Fruit fly (Drosophila melanogaster) whole organism, embryonic: Measurements from ENCODE around the gene mTTF.
A peak's percentile ranks its signal among the peaks of the same experiment; 100 is the strongest.

Source experiments
- Ada2b ChIP-seq: fragments of 200-800 bp; sonication (Bioruptor generic); IDR thresholded peaks from 2 replicates; pipeline ENCODE4 v1.3.6; 2022; ENCODE audit warnings: missing biosample characterization, missing genetic modification characterization
- BtbVII ChIP-seq: fragments of 200-800 bp; sonication (Bioruptor generic); optimal IDR thresholded peaks from 3 replicates; lab custom pipeline; 2017; ENCODE audit warnings: missing biosample characterization, mild to moderate bottlenecking, missing genetic modification characterization
- CG10209 ChIP-seq: fragments of 200-800 bp; sonication (Bioruptor generic); optimal IDR thresholded peaks from 3 replicates; lab custom pipeline; 2017; ENCODE audit warnings: missing biosample characterization, mild to moderate bottlenecking, missing genetic modification characterization, missing genetic modification reagents
- CG10654 ChIP-seq: fragments of 200-800 bp; sonication (Bioruptor generic); optimal IDR thresholded peaks from 2 replicates; lab custom pipeline; 2016; ENCODE audit warnings: missing biosample characterization, missing genetic modification characterization
- CG12219 ChIP-seq: fragments of 200-800 bp; sonication (Bioruptor generic); optimal IDR thresholded peaks from 3 replicates; lab custom pipeline; 2018; ENCODE audit warnings: missing biosample characterization, mild to moderate bottlenecking, missing genetic modification characterization
- CG12236 ChIP-seq: fragments of 200-800 bp; sonication (Bioruptor generic); optimal IDR thresholded peaks from 2 replicates; lab custom pipeline; 2016; ENCODE audit warnings: missing biosample characterization, missing genetic modification characterization
- CG14441 ChIP-seq: fragments of 200-800 bp; sonication (Bioruptor generic); IDR thresholded peaks from 2 replicates; pipeline ENCODE4 v1.3.6; 2022; ENCODE audit warnings: missing biosample characterization, missing genetic modification characterization
- CG15601 ChIP-seq: fragments of 200-800 bp; sonication (Bioruptor generic); optimal IDR thresholded peaks from 3 replicates; lab custom pipeline; 2019; ENCODE audit warnings: missing biosample characterization, mild to moderate bottlenecking, missing genetic modification characterization, moderate library complexity
- CG17361 ChIP-seq: fragments of 200-800 bp; sonication (Bioruptor generic); IDR thresholded peaks from 3 replicates; pipeline ENCODE4 v1.3.6; 2022; ENCODE audit warnings: missing biosample characterization, missing genetic modification characterization
- CG18262 ChIP-seq: fragments of 200-800 bp; optimal IDR thresholded peaks from 3 replicates; lab custom pipeline; 2019; ENCODE audit warnings: missing biosample characterization, mild to moderate bottlenecking, missing genetic modification characterization, moderate library complexity
- CG18599 ChIP-seq: fragments of 200-800 bp; sonication (Bioruptor generic); optimal IDR thresholded peaks from 3 replicates; lab custom pipeline; 2017; ENCODE audit warnings: missing biosample characterization, missing genetic modification characterization, mild to moderate bottlenecking, moderate library complexity, missing genetic modification reagents
- CG2120 ChIP-seq: fragments of 200-800 bp; sonication (Bioruptor generic); optimal IDR thresholded peaks from 3 replicates; lab custom pipeline; 2016; ENCODE audit warnings: missing biosample characterization, missing genetic modification characterization
- CG2199 ChIP-seq: fragments of 200-800 bp; sonication (Bioruptor generic); IDR thresholded peaks from 3 replicates; pipeline ENCODE4 v1.3.6; 2022; ENCODE audit warnings: missing biosample characterization, missing genetic modification characterization
- CG2712 ChIP-seq: fragments of 200-800 bp; optimal IDR thresholded peaks from 3 replicates; lab custom pipeline; 2019; ENCODE audit warnings: missing biosample characterization, mild to moderate bottlenecking, missing genetic modification characterization, moderate library complexity
- CG2875 ChIP-seq: fragments of 200-800 bp; sonication (Bioruptor generic); optimal IDR thresholded peaks from 2 replicates; lab custom pipeline; 2017; ENCODE audit warnings: missing biosample characterization, mild to moderate bottlenecking, missing genetic modification characterization, missing genetic modification reagents
- CG3847 ChIP-seq: fragments of 200-800 bp; sonication (Bioruptor generic); IDR thresholded peaks from 2 replicates; pipeline ENCODE4 v1.3.6; 2022; ENCODE audit warnings: missing biosample characterization, missing genetic modification characterization
- CG4707 ChIP-seq: fragments of 200-800 bp; sonication (Bioruptor generic); optimal IDR thresholded peaks from 2 replicates; lab custom pipeline; 2018; ENCODE audit warnings: missing biosample characterization, mild to moderate bottlenecking, missing genetic modification characterization, moderate library complexity
- CG8290 ChIP-seq, 3 experiments: fragments of 200-800 bp; sonication (Bioruptor generic); optimal IDR thresholded peaks; 2 replicates each; lab custom pipeline; 2016 to 2019; ENCODE audit warnings: missing biosample characterization in 3 of 3, missing genetic modification characterization in 3 of 3, mild to moderate bottlenecking in 2 of 3, moderate library complexity in 1 of 3
- CG8765 ChIP-seq: fragments of 200-800 bp; sonication (Bioruptor generic); IDR thresholded peaks from 2 replicates; pipeline ENCODE4 v1.3.6; 2022; ENCODE audit warnings: missing biosample characterization, missing genetic modification characterization
- CG9876 ChIP-seq: fragments of 200-800 bp; sonication (Bioruptor generic); optimal IDR thresholded peaks from 2 replicates; lab custom pipeline; 2016; ENCODE audit warnings: missing biosample characterization, missing genetic modification characterization
- CTCF ChIP-seq: fragments of 200-800 bp; sonication (Bioruptor generic); optimal IDR thresholded peaks from 2 replicates; lab custom pipeline; 2017; ENCODE audit warnings: missing biosample characterization, mild to moderate bottlenecking, missing genetic modification characterization, moderate library complexity
- Deaf1 ChIP-seq: fragments of 200-800 bp; optimal IDR thresholded peaks from 3 replicates; lab custom pipeline; 2019; ENCODE audit warnings: missing biosample characterization, mild to moderate bottlenecking, missing genetic modification characterization, moderate library complexity
- E2f2 ChIP-seq: fragments of 200-800 bp; sonication (Bioruptor generic); IDR thresholded peaks from 2 replicates; pipeline ENCODE4 v1.3.6; 2022; ENCODE audit warnings: missing biosample characterization, missing genetic modification characterization
- Eip74EF ChIP-seq, 2 experiments: fragments of 200-800 bp in 1 of 2; fragments of >200 bp in 1 of 2; sonication (Bioruptor generic) in 1 of 2; optimal IDR thresholded peaks; 2 replicates each; lab custom pipeline; 2017 to 2019; ENCODE audit warnings: missing biosample characterization in 2 of 2, missing genetic modification characterization in 2 of 2, mild to moderate bottlenecking in 1 of 2, moderate library complexity in 1 of 2
- Ets65A ChIP-seq: fragments of 200-800 bp; sonication (Bioruptor generic); peaks from one replicate; lab custom pipeline; 2016; ENCODE audit warnings: missing biosample characterization, missing genetic modification characterization
- Fer1 ChIP-seq: fragments of 200-800 bp; sonication (Bioruptor generic); optimal IDR thresholded peaks from 2 replicates; lab custom pipeline; 2017; ENCODE audit warnings: missing biosample characterization, mild to moderate bottlenecking, missing genetic modification characterization
- Fer2 ChIP-seq: fragments of 200-800 bp; sonication (Bioruptor generic); optimal IDR thresholded peaks from 2 replicates; lab custom pipeline; 2018; ENCODE audit warnings: missing biosample characterization, mild to moderate bottlenecking, missing genetic modification characterization, moderate library complexity
- Hand ChIP-seq: fragments of 200-800 bp; sonication (Bioruptor generic); optimal IDR thresholded peaks from 2 replicates; lab custom pipeline; 2017; ENCODE audit warnings: mild to moderate bottlenecking, missing biosample characterization, missing genetic modification reagents, missing genetic modification characterization
- Nf-YB ChIP-seq: fragments of 200-800 bp; sonication (Bioruptor generic); optimal IDR thresholded peaks from 3 replicates; lab custom pipeline; 2019; ENCODE audit warnings: missing biosample characterization, mild to moderate bottlenecking, missing genetic modification characterization, moderate library complexity
- ase ChIP-seq: fragments of 200-800 bp; sonication (Bioruptor generic); IDR thresholded peaks from 3 replicates; pipeline ENCODE4 v1.3.6; 2022; ENCODE audit warnings: missing biosample characterization, missing genetic modification characterization
- chif ChIP-seq, 2 experiments: fragments of 200-800 bp; sonication (Bioruptor generic); optimal IDR thresholded peaks; 3 replicates each; lab custom pipeline; 2016; ENCODE audit warnings: missing biosample characterization in 2 of 2, missing genetic modification characterization in 2 of 2
- crol ChIP-seq: fragments of 200-800 bp; sonication (Bioruptor generic); IDR thresholded peaks from 2 replicates; pipeline ENCODE4 v1.3.6; 2022; ENCODE audit warnings: missing biosample characterization, missing genetic modification characterization
- cwo ChIP-seq: fragments of 200-800 bp; sonication (Bioruptor generic); optimal IDR thresholded peaks from 3 replicates; lab custom pipeline; 2017; ENCODE audit warnings: missing biosample characterization, missing genetic modification characterization, mild to moderate bottlenecking, moderate library complexity, missing genetic modification reagents
- dan ChIP-seq: fragments of 200-800 bp; sonication (Bioruptor generic); IDR thresholded peaks from 2 replicates; pipeline ENCODE4 v1.3.6; 2022; ENCODE audit warnings: missing biosample characterization, missing genetic modification characterization
- danr ChIP-seq: fragments of 200-800 bp; sonication (Bioruptor generic); IDR thresholded peaks from 2 replicates; pipeline ENCODE4 v1.3.6; 2022; ENCODE audit warnings: missing biosample characterization, missing genetic modification characterization
- eyg ChIP-seq: fragments of 200-800 bp; sonication (Bioruptor generic); optimal IDR thresholded peaks from 3 replicates; lab custom pipeline; 2016; ENCODE audit warnings: missing biosample characterization, missing genetic modification characterization
- fd64A ChIP-seq: fragments of 200-800 bp; sonication (Bioruptor generic); optimal IDR thresholded peaks from 3 replicates; lab custom pipeline; 2018; ENCODE audit warnings: missing biosample characterization, mild to moderate bottlenecking, missing genetic modification characterization
- gro ChIP-seq: fragments of 200-800 bp; sonication (Bioruptor generic); optimal IDR thresholded peaks from 2 replicates; lab custom pipeline; 2016; ENCODE audit warnings: missing biosample characterization, missing genetic modification characterization
- gsb ChIP-seq: fragments of 200-800 bp; sonication (Bioruptor generic); IDR thresholded peaks from 2 replicates; pipeline ENCODE4 v1.3.6; 2022; ENCODE audit warnings: missing biosample characterization, missing genetic modification characterization
- hth ChIP-seq: fragments of >200 bp; optimal IDR thresholded peaks from 2 replicates; lab custom pipeline; 2017; ENCODE audit warnings: inconsistent platforms
- mirr ChIP-seq: fragments of 200-800 bp; sonication (Bioruptor generic); optimal IDR thresholded peaks from 3 replicates; lab custom pipeline; 2018; ENCODE audit warnings: missing biosample characterization, mild to moderate bottlenecking, missing genetic modification characterization
- mld ChIP-seq: fragments of 200-800 bp; sonication (Bioruptor generic); IDR thresholded peaks from 3 replicates; pipeline ENCODE4 v1.3.6; 2022; ENCODE audit warnings: missing biosample characterization, missing genetic modification characterization; ENCODE audit not compliant: partially characterized antibody
- scrt ChIP-seq: fragments of 200-800 bp; sonication (Bioruptor generic); optimal IDR thresholded peaks from 2 replicates; lab custom pipeline; 2018; ENCODE audit warnings: missing biosample characterization, mild to moderate bottlenecking, missing genetic modification characterization, moderate library complexity
- sens ChIP-seq: fragments of 200-800 bp; sonication (Bioruptor generic); peaks from one replicate; lab custom pipeline; 2016; ENCODE audit warnings: missing biosample characterization, missing genetic modification characterization
- sens-2 ChIP-seq: fragments of 200-800 bp; sonication (Bioruptor generic); IDR thresholded peaks from 2 replicates; pipeline ENCODE4 v1.3.6; 2022; ENCODE audit warnings: missing biosample characterization, missing genetic modification characterization
- sisA ChIP-seq: fragments of 200-800 bp; sonication (Bioruptor generic); IDR thresholded peaks from 2 replicates; pipeline ENCODE4 v1.3.6; 2022; ENCODE audit warnings: missing biosample characterization, missing genetic modification characterization
- sob ChIP-seq: fragments of 200-800 bp; sonication (Bioruptor generic); IDR thresholded peaks from 2 replicates; pipeline ENCODE4 v1.3.6; 2022; ENCODE audit warnings: missing biosample characterization, missing genetic modification characterization
- stwl ChIP-seq: fragments of 200-800 bp; sonication (Bioruptor generic); optimal IDR thresholded peaks from 3 replicates; lab custom pipeline; 2018; ENCODE audit warnings: missing biosample characterization, mild to moderate bottlenecking, missing genetic modification characterization, moderate library complexity
- usp ChIP-seq: fragments of >200 bp; optimal IDR thresholded peaks from 2 replicates; lab custom pipeline; 2017; ENCODE audit warnings: missing biosample characterization, missing genetic modification characterization
- zfh2 ChIP-seq: fragments of 200-800 bp; sonication (Bioruptor generic); optimal IDR thresholded peaks from 2 replicates; lab custom pipeline; 2016; ENCODE audit warnings: missing biosample characterization, missing genetic modification characterization

mTTF gene

dm6 chr2L:14394298-14395064, 45.9 kb upstream of the mTTF start:
- TF ChIP-seq CG2712 (tag; lab: Kevin White, UChicago) (peak; percentile 10), zfh2 (GFP tag; lab: Kevin White, UChicago) (no peak), crol (GFP tag; lab: Robert Waterston, UW) (no peak), CG3847 (0 out of 2 replicates have a peak, but pooled peaks have one; percentile 7), gsb (GFP tag; lab: Robert Waterston, UW) (peak; percentile 5; the same call in 1 of the 2 replicates), Deaf1 (tag; lab: Kevin White, UChicago) (peak; percentile 26), mld (GFP tag; lab: Robert Waterston, UW) (no peak), E2f2 (GFP tag; lab: Robert Waterston, UW) (no peak), CG12219 (peak; percentile 21), sob (GFP tag; lab: Robert Waterston, UW) (0 out of 2 replicates have a peak, but pooled peaks have one; percentile 30), CG9876 (GFP tag; lab: Kevin White, UChicago) (no peak), CTCF (GFP tag; lab: Kevin White, UChicago) (peak; percentile 56), CG18599 (GFP tag; lab: Kevin White, UChicago) (peak; percentile 10), CG2199 (no peak), CG8765 (GFP tag; lab: Robert Waterston, UW) (no peak; the same call in 1 of the 2 replicates), hth (lab: Kevin White, UChicago) (no peak), CG10209 (no peak), mirr (GFP tag; lab: Kevin White, UChicago) (peak; percentile 69), Fer2 (tag; lab: Kevin White, UChicago) (peak; percentile 21), danr (GFP tag; lab: Robert Waterston, UW) (peak; percentile 24; the same call in 1 of the 2 replicates), Fer1 (peak; percentile 12), fd64A (peak; percentile 24), stwl (tag; lab: Kevin White, UChicago) (no peak), gro (GFP tag; lab: Kevin White, UChicago) (peak; percentile 63), chif (GFP tag; optimal IDR thresholded peaks at IDR 0.05; lab: Kevin White, UChicago) (no peak), CG14441 (GFP tag; lab: Robert Waterston, UW) (peak; percentile 33; the same call in 1 of the 2 replicates), sens (GFP tag; lab: Kevin White, UChicago) (peak; percentile 39), ase (GFP tag; lab: Robert Waterston, UW) (no peak), BtbVII (GFP tag; lab: Kevin White, UChicago) (peak; percentile 74), eyg (GFP tag; lab: Kevin White, UChicago) (no peak), CG17361 (peak; percentile 18; the same call in 1 of the 3 replicates), Eip74EF (GFP tag; optimal IDR thresholded peaks at IDR 0.05; lab: Kevin White, UChicago) (peak in 1 of 2 experiments; percentile 68), Hand (GFP tag; lab: Kevin White, UChicago) (peak; percentile 10), usp (GFP tag; lab: Kevin White, UChicago) (no peak), CG2120 (GFP tag; lab: Kevin White, UChicago) (peak; percentile 53), CG8290 (GFP tag; optimal IDR thresholded peaks at IDR 0.05; lab: Kevin White, UChicago) (no peak), CG8290 (tag; optimal IDR thresholded peaks at IDR 0.05; lab: Kevin White, UChicago) (peak in 1 of 2 experiments; percentile 20), sisA (GFP tag; lab: Robert Waterston, UW) (no peak), Nf-YB (GFP tag; lab: Kevin White, UChicago) (peak; percentile 36), dan (GFP tag; lab: Robert Waterston, UW) (no peak), CG4707 (GFP tag; lab: Kevin White, UChicago) (peak; percentile 19), scrt (GFP tag; lab: Kevin White, UChicago) (peak; percentile 48), CG12236 (GFP tag; lab: Kevin White, UChicago) (no peak), Ets65A (peak; percentile 73), sens-2 (no peak), CG2875 (no peak), cwo (GFP tag; lab: Kevin White, UChicago) (peak; percentile 54), Ada2b (no peak), CG18262 (tag; lab: Kevin White, UChicago) (peak; percentile 37), CG15601 (tag; lab: Kevin White, UChicago) (peak; percentile 45), CG10654 (GFP tag; lab: Kevin White, UChicago) (no peak)
